Worm (Caenorhabditis elegans) whole organism, young adult: ENCODE results near the gene nas-14.

Experiments
- B0035.1 ChIP-seq: sonication (generic microtip); optimal IDR thresholded peaks from 2 replicates; lab custom pipeline; 2016; ENCODE audit warnings: missing genetic modification characterization, mild to moderate bottlenecking, missing compliant biosample characterization, missing genotype, missing genetic modification reagents
- B0261.1 ChIP-seq: sonication (generic microtip); optimal IDR thresholded peaks from 2 replicates; lab custom pipeline; 2016; ENCODE audit warnings: mild to moderate bottlenecking, missing genetic modification characterization, moderate library complexity, missing compliant biosample characterization
- C17E4.6 ChIP-seq: fragments of 200-800 bp; sonication (Bioruptor generic); IDR thresholded peaks from 2 replicates; pipeline ENCODE4 v1.3.6; 2022; ENCODE audit warnings: missing genetic modification reagents, missing genetic modification characterization, missing compliant biosample characterization
- F10E7.11 ChIP-seq: sonication (generic microtip); optimal IDR thresholded peaks from 2 replicates; lab custom pipeline; 2017; ENCODE audit warnings: mild to moderate bottlenecking, missing genetic modification characterization, moderate library complexity, missing compliant biosample characterization
- F22D6.2 ChIP-seq: sonication (generic microtip); optimal IDR thresholded peaks from 2 replicates; lab custom pipeline; 2016; ENCODE audit warnings: mild to moderate bottlenecking, missing genetic modification characterization, missing compliant biosample characterization
- F49E8.2 ChIP-seq: sonication (generic microtip); optimal IDR thresholded peaks from 3 replicates; lab custom pipeline; 2017; ENCODE audit warnings: missing genetic modification characterization, mild to moderate bottlenecking, missing compliant biosample characterization, antibody characterized with exemption, moderate library complexity; ENCODE audit not compliant: insufficient read depth
- F52B5.7 ChIP-seq: sonication (generic microtip); optimal IDR thresholded peaks from 2 replicates; lab custom pipeline; 2016; ENCODE audit warnings: mild to moderate bottlenecking, missing genetic modification characterization, missing compliant biosample characterization
- K12H6.12 ChIP-seq: fragments of 200-800 bp; sonication (Bioruptor generic); optimal IDR thresholded peaks from 2 replicates; lab custom pipeline; 2018; ENCODE audit warnings: mild to moderate bottlenecking, missing genetic modification characterization, missing compliant biosample characterization
- T07F8.4 ChIP-seq: sonication (generic microtip); optimal IDR thresholded peaks from 2 replicates; lab custom pipeline; 2016; ENCODE audit warnings: mild to moderate bottlenecking, missing genetic modification characterization, moderate library complexity, missing compliant biosample characterization
- Y53G8AR.9 ChIP-seq: fragments of 200-800 bp; sonication (Bioruptor generic); conservative IDR thresholded peaks from 2 replicates; pipeline ENCODE4 v1.3.6; 2022; ENCODE audit warnings: missing genetic modification reagents, missing genetic modification characterization, missing compliant biosample characterization
- ZK185.1 ChIP-seq: sonication (generic microtip); optimal IDR thresholded peaks from 2 replicates; lab custom pipeline; 2016; ENCODE audit warnings: mild to moderate bottlenecking, missing genetic modification characterization, missing compliant biosample characterization; ENCODE audit not compliant: poor library complexity, severe bottlenecking
- ama-1 ChIP-seq, 3 experiments: fragments of 150-350 bp in 1 of 3; sonication (generic microtip) in 2 of 3; optimal IDR thresholded peaks; 2 replicates each; lab custom pipeline; 2014 to 2018; ENCODE audit warnings: missing biosample characterization in 2 of 3, missing genetic modification characterization in 2 of 3, missing genetic modification reagents in 2 of 3
- aptf-2 ChIP-seq: fragments of 200-800 bp; sonication (Bioruptor generic); conservative IDR thresholded peaks from 2 replicates; pipeline ENCODE4 v1.3.6; 2022; ENCODE audit warnings: missing genetic modification reagents, missing genetic modification characterization, missing compliant biosample characterization
- athp-1 ChIP-seq: sonication (generic microtip); optimal IDR thresholded peaks from 2 replicates; lab custom pipeline; 2017; ENCODE audit warnings: mild to moderate bottlenecking, missing genetic modification characterization, missing compliant biosample characterization
- attf-5 ChIP-seq: fragments of 200-800 bp; sonication (Bioruptor generic); optimal IDR thresholded peaks from 2 replicates; lab custom pipeline; 2018; ENCODE audit warnings: mild to moderate bottlenecking, missing genetic modification characterization, missing compliant biosample characterization
- attf-6 ChIP-seq: fragments of 200-800 bp; sonication (Bioruptor generic); IDR thresholded peaks from 2 replicates; pipeline ENCODE4 v1.3.6; 2022; ENCODE audit warnings: missing genetic modification reagents, missing genetic modification characterization, missing compliant biosample characterization
- cebp-1 ChIP-seq, 2 experiments: fragments of 200-800 bp in 1 of 2; sonication (Bioruptor generic) in 1 of 2; sonication (generic microtip) in 1 of 2; IDR thresholded peaks in 1 of 2; optimal IDR thresholded peaks in 1 of 2; 2 replicates each; pipeline versions ENCODE4 v1.3.6 to Lab custom; 2017 to 2022; ENCODE audit warnings: missing compliant biosample characterization in 2 of 2, missing genetic modification characterization in 2 of 2, mild to moderate bottlenecking in 1 of 2, missing genetic modification reagents in 1 of 2, moderate library complexity in 1 of 2
- ceh-40 ChIP-seq: fragments of 200-800 bp; sonication (Bioruptor generic); IDR thresholded peaks from 2 replicates; pipeline ENCODE4 v1.3.6; 2022; ENCODE audit warnings: missing genetic modification characterization, missing compliant biosample characterization
- ceh-79 ChIP-seq: sonication (generic microtip); optimal IDR thresholded peaks from 2 replicates; lab custom pipeline; 2017; ENCODE audit warnings: mild to moderate bottlenecking, missing genetic modification characterization, missing compliant biosample characterization
- ceh-91 ChIP-seq: fragments of 200-800 bp; sonication (Bioruptor generic); IDR thresholded peaks from 2 replicates; pipeline ENCODE4 v1.3.6; 2022; ENCODE audit warnings: missing genetic modification reagents, missing genetic modification characterization, missing compliant biosample characterization
- chd-7 ChIP-seq: sonication (generic microtip); optimal IDR thresholded peaks from 2 replicates; lab custom pipeline; 2016; ENCODE audit warnings: mild to moderate bottlenecking, missing genetic modification characterization, moderate library complexity, missing compliant biosample characterization
- egl-18 ChIP-seq: fragments of 200-800 bp; sonication (Bioruptor generic); IDR thresholded peaks from 2 replicates; pipeline ENCODE4 v1.3.6; 2022; ENCODE audit warnings: missing genetic modification reagents, missing genetic modification characterization, missing compliant biosample characterization
- fkh-3 ChIP-seq: sonication (generic microtip); optimal IDR thresholded peaks from 2 replicates; lab custom pipeline; 2016; ENCODE audit warnings: mild to moderate bottlenecking, missing genetic modification characterization, missing compliant biosample characterization
- him-1 ChIP-seq: sonication (generic microtip); optimal IDR thresholded peaks from 2 replicates; lab custom pipeline; 2016; ENCODE audit warnings: missing genotype, missing genetic modification reagents, missing genetic modification characterization, missing compliant biosample characterization
- hlh-26 ChIP-seq: fragments of 200-800 bp; sonication (Bioruptor generic); conservative IDR thresholded peaks from 2 replicates; pipeline ENCODE4 v1.3.6; 2022; ENCODE audit warnings: missing genetic modification reagents, missing genetic modification characterization, missing compliant biosample characterization
- hmg-20 ChIP-seq: fragments of 200-800 bp; sonication (Bioruptor generic); IDR thresholded peaks from 2 replicates; pipeline ENCODE4 v1.3.6; 2022; ENCODE audit warnings: missing genetic modification reagents, missing genetic modification characterization, missing compliant biosample characterization
- madf-6 ChIP-seq: fragments of 200-800 bp; sonication (Bioruptor generic); IDR thresholded peaks from 2 replicates; pipeline ENCODE4 v1.3.6; 2022; ENCODE audit warnings: missing genetic modification reagents, missing genetic modification characterization, missing compliant biosample characterization
- mcd-1 ChIP-seq: fragments of 200-800 bp; sonication (Bioruptor generic); IDR thresholded peaks from 2 replicates; pipeline ENCODE4 v1.3.6; 2022; ENCODE audit warnings: missing genetic modification reagents, missing genetic modification characterization, missing compliant biosample characterization
- nhr-179 ChIP-seq: sonication (generic microtip); optimal IDR thresholded peaks from 2 replicates; lab custom pipeline; 2016; ENCODE audit warnings: mild to moderate bottlenecking, missing genetic modification characterization, missing compliant biosample characterization
- rcor-1 ChIP-seq: fragments of 200-800 bp; sonication (Bioruptor generic); IDR thresholded peaks from 2 replicates; pipeline ENCODE4 v1.3.6; 2022; ENCODE audit warnings: missing genetic modification reagents, missing genetic modification characterization, missing compliant biosample characterization
- sdz-38 ChIP-seq: sonication (generic microtip); optimal IDR thresholded peaks from 2 replicates; lab custom pipeline; 2016; ENCODE audit warnings: missing genotype, missing genetic modification characterization, missing compliant biosample characterization
- sea-2 ChIP-seq: fragments of 200-800 bp; sonication (Bioruptor generic); IDR thresholded peaks from 2 replicates; pipeline ENCODE4 v1.3.6; 2022; ENCODE audit warnings: missing genetic modification characterization, missing compliant biosample characterization
- snpc-1.3 ChIP-seq: sonication (generic microtip); optimal IDR thresholded peaks from 2 replicates; lab custom pipeline; 2017; ENCODE audit warnings: missing genetic modification characterization, mild to moderate bottlenecking, missing compliant biosample characterization, antibody characterized with exemption, moderate library complexity, missing genotype, missing genetic modification reagents; ENCODE audit not compliant: insufficient read depth
- snpc-3.4 ChIP-seq: sonication (generic microtip); optimal IDR thresholded peaks from 2 replicates; lab custom pipeline; 2017; ENCODE audit warnings: missing genetic modification characterization, mild to moderate bottlenecking, missing compliant biosample characterization, antibody characterized with exemption, moderate library complexity, missing genotype, missing genetic modification reagents
- tlf-1 ChIP-seq: fragments of 200-800 bp; sonication (Bioruptor generic); optimal IDR thresholded peaks from 2 replicates; lab custom pipeline; 2018; ENCODE audit warnings: mild to moderate bottlenecking, missing genetic modification characterization, missing compliant biosample characterization
- xnd-1 ChIP-seq: sonication (generic microtip); optimal IDR thresholded peaks from 2 replicates; lab custom pipeline; 2016; ENCODE audit warnings: missing genotype, missing genetic modification reagents, missing genetic modification characterization, missing compliant biosample characterization
- zfh-2 ChIP-seq: fragments of 200-800 bp; sonication (Bioruptor generic); conservative IDR thresholded peaks from 2 replicates; pipeline ENCODE4 v1.3.6; 2022; ENCODE audit warnings: missing genetic modification reagents, missing genetic modification characterization, missing compliant biosample characterization
- ztf-25 ChIP-seq: fragments of 200-800 bp; sonication (Bioruptor generic); IDR thresholded peaks from 2 replicates; pipeline ENCODE4 v1.3.6; 2022; ENCODE audit warnings: missing genetic modification reagents, missing genetic modification characterization, missing compliant biosample characterization
- ztf-3 ChIP-seq: fragments of 200-800 bp; sonication (Bioruptor generic); optimal IDR thresholded peaks from 2 replicates; lab custom pipeline; 2018; ENCODE audit warnings: mild to moderate bottlenecking, missing genetic modification characterization, missing compliant biosample characterization

nas-14 gene

ce11 chrIV:13188959-13189358 is 18.6 kb downstream of the nas-14 start, which contains the start of gene F58D2.4:
TSS of gene F58D2.4 (minus strand) at chrIV:13189059.
- TF ChIP-seq him-1 (tag; lab: Kevin White, UChicago) (no peak), athp-1 (tag; lab: Kevin White, UChicago) (no peak), sea-2 (no peak), B0035.1 (tag; lab: Kevin White, UChicago) (no peak), rcor-1 (no peak), ZK185.1 (tag; lab: Kevin White, UChicago) (no peak), ceh-79 (tag; lab: Kevin White, UChicago) (no peak), ztf-25 (GFP tag; lab: Robert Waterston, UW) (no peak), fkh-3 (tag; lab: Kevin White, UChicago) (no peak), egl-18 (GFP tag; lab: Robert Waterston, UW) (no peak), hlh-26 (no peak), aptf-2 (GFP tag; lab: Robert Waterston, UW) (no peak), cebp-1 (GFP tag; IDR thresholded peaks at IDR 0.05; lab: Robert Waterston, UW) (no peak), cebp-1 (tag; optimal IDR thresholded peaks at IDR 0.05; lab: Kevin White, UChicago) (no peak), T07F8.4 (tag; lab: Kevin White, UChicago) (no peak), B0261.1 (tag; lab: Kevin White, UChicago) (no peak), chd-7 (tag; lab: Kevin White, UChicago) (no peak), F22D6.2 (tag; lab: Kevin White, UChicago) (no peak), ceh-40 (GFP tag; lab: Robert Waterston, UW) (no peak)

- no peak for TF ChIP-seq attf-6 (GFP tag; lab: Robert Waterston, UW)
- TF ChIP-seq xnd-1 = no peak
- no peak for TF ChIP-seq nhr-179 (tag; lab: Kevin White, UChicago)
- no peak for TF ChIP-seq mcd-1 (GFP tag; lab: Robert Waterston, UW)
- no peak for TF ChIP-seq F52B5.7 (tag; lab: Kevin White, UChicago)
- no peak for TF ChIP-seq ztf-3
- TF ChIP-seq F49E8.2 = no peak
- TF ChIP-seq fkh-3 (tag; lab: Kevin White, UChicago) = no peak
- TF ChIP-seq attf-5 (GFP tag; lab: Kevin White, UChicago) = no peak
- no peak for TF ChIP-seq C17E4.6
- no peak for TF ChIP-seq Y53G8AR.9 (GFP tag; lab: Robert Waterston, UW)
- TF ChIP-seq ama-1 (optimal IDR thresholded peaks at IDR 0.05; lab: Kevin White, UChicago) = no peak
- no peak for TF ChIP-seq ama-1 (GFP tag; optimal IDR thresholded peaks at IDR 0.05; lab: Kevin White, UChicago)
- no peak for TF ChIP-seq zfh-2 (GFP tag; lab: Robert Waterston, UW)
- no peak for TF ChIP-seq hmg-20 (GFP tag; lab: Robert Waterston, UW)
- TF ChIP-seq K12H6.12 = no peak
- no peak for TF ChIP-seq F10E7.11
- TF ChIP-seq tlf-1 (GFP tag; lab: Kevin White, UChicago) = no peak
- TF ChIP-seq ZK185.1 (tag; lab: Kevin White, UChicago) = no peak
- TF ChIP-seq snpc-1.3 (tag; lab: Kevin White, UChicago) = no peak
- TF ChIP-seq sdz-38 (tag; lab: Kevin White, UChicago) = no peak
These were observed 19.1 kb downstream of the nas-14 start, which contains the start of gene F58D2.2 for ce11 chrIV:13189467-13189866. TSS of gene F58D2.2 (plus strand) at chrIV:13189767.

ce11 chrIV:13190075-13190474 is 19.7 kb downstream of the nas-14 start:
- no peak for TF ChIP-seq C17E4.6
- no peak for TF ChIP-seq snpc-3.4 (tag; lab: Kevin White, UChicago)
- TF ChIP-seq fkh-3 (tag; lab: Kevin White, UChicago) = no peak
- no peak for TF ChIP-seq ceh-91 (GFP tag; lab: Robert Waterston, UW)
- TF ChIP-seq madf-6 (GFP tag; lab: Robert Waterston, UW) = no peak
- TF ChIP-seq zfh-2 (GFP tag; lab: Robert Waterston, UW) = no peak
